Fruit fly (Drosophila melanogaster) whole organism, wandering third instar larva: ENCODE data around the gene HP6.

Experiments used
- CG32264 ChIP-seq: fragments of 200-800 bp; sonication (Bioruptor generic); optimal IDR thresholded peaks from 2 replicates; lab custom pipeline; 2016; ENCODE audit warnings: missing biosample characterization, missing genetic modification characterization
- CG9705 ChIP-seq: fragments of 200-800 bp; sonication (Bioruptor generic); optimal IDR thresholded peaks from 2 replicates; lab custom pipeline; 2018; ENCODE audit warnings: missing biosample characterization, mild to moderate bottlenecking, missing genetic modification characterization
- Hr83 ChIP-seq: fragments of 200-300 bp; sonication (Bioruptor generic); optimal IDR thresholded peaks from 2 replicates; lab custom pipeline; 2016; ENCODE audit warnings: missing biosample characterization, mild to moderate bottlenecking, missing genetic modification characterization, moderate library complexity; ENCODE audit not compliant: poor library complexity, severe bottlenecking
- Myc ChIP-seq: fragments of >200 bp; optimal IDR thresholded peaks from 2 replicates; lab custom pipeline; 2017
- fru ChIP-seq: fragments of 200-800 bp; sonication (Bioruptor generic); optimal IDR thresholded peaks from 3 replicates; lab custom pipeline; 2016; ENCODE audit warnings: missing biosample characterization, mild to moderate bottlenecking, missing genetic modification characterization
- psq ChIP-seq: fragments of 200-800 bp; sonication (Bioruptor generic); optimal IDR thresholded peaks from 3 replicates; lab custom pipeline; 2017; ENCODE audit warnings: missing biosample characterization, mild to moderate bottlenecking, missing genetic modification characterization, moderate library complexity
- woc ChIP-seq: sonication (Bioruptor generic); optimal IDR thresholded peaks from 2 replicates; lab custom pipeline; 2016; ENCODE audit warnings: missing biosample characterization, mild to moderate bottlenecking, missing genetic modification characterization

DNA sequence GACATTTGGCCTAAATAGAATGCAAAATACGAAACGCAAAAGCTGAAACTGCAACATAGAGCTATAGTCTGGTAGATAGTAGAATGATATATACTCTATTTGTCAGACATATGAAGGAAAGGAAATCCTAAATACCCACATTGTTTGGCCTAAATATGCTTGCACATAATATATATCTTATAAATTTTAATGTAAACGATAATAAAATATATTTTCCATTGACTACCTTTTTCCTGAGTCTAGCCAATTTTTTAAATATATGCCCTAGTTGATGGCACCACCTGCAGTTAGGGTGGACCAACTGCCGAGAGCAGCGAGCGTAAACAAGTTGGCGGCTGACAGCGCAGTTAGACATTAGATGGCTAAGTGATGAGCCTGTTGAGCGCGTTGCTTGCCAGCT lies 18.7 kb upstream of the HP6 start:
- TF ChIP-seq CG32264 (GFP tag; lab: Kevin White, UChicago), result no peak
- no peak for TF ChIP-seq woc (GFP tag; lab: Kevin White, UChicago)
- no peak for TF ChIP-seq psq (GFP tag; lab: Kevin White, UChicago)
- no peak for TF ChIP-seq Myc
- no peak for TF ChIP-seq fru (GFP tag; lab: Kevin White, UChicago)
- no peak for TF ChIP-seq CG9705
- no peak for TF ChIP-seq Hr83 (GFP tag; lab: Kevin White, UChicago)
